Fruit fly (Drosophila melanogaster) whole organism, pupa: ENCODE data around the gene CG32812.

ENCODE experiments used
- CG12605 ChIP-seq: fragments of 200-800 bp; sonication (Bioruptor generic); IDR thresholded peaks from 2 replicates; pipeline ENCODE4 v1.3.6; 2022; ENCODE audit warnings: missing biosample characterization, missing genetic modification characterization
- CG14655 ChIP-seq: fragments of 200-800 bp; sonication (Bioruptor generic); optimal IDR thresholded peaks from 3 replicates; lab custom pipeline; 2017; ENCODE audit warnings: mild to moderate bottlenecking, missing biosample characterization, missing genetic modification reagents, missing genetic modification characterization
- CG32121 ChIP-seq: fragments of 200-800 bp; sonication (Bioruptor generic); IDR thresholded peaks from 2 replicates; pipeline ENCODE4 v1.3.6; 2022; ENCODE audit warnings: missing biosample characterization, missing genetic modification characterization
- CG34367 ChIP-seq: fragments of 200-800 bp; sonication (Bioruptor generic); optimal IDR thresholded peaks from 2 replicates; lab custom pipeline; 2018; ENCODE audit warnings: missing biosample characterization, mild to moderate bottlenecking, missing genetic modification characterization
- CG8301 ChIP-seq: fragments of 200-800 bp; sonication (Bioruptor generic); optimal IDR thresholded peaks from 2 replicates; lab custom pipeline; 2018; ENCODE audit warnings: missing biosample characterization, mild to moderate bottlenecking, missing genetic modification characterization
- D1 ChIP-seq: fragments of 200-800 bp; sonication (Bioruptor generic); optimal IDR thresholded peaks from 2 replicates; lab custom pipeline; 2018; ENCODE audit warnings: missing biosample characterization, mild to moderate bottlenecking, missing genetic modification characterization, moderate library complexity
- Pif1B ChIP-seq: fragments of 200-800 bp; sonication (Bioruptor generic); optimal IDR thresholded peaks from 3 replicates; lab custom pipeline; 2016; ENCODE audit warnings: missing biosample characterization, missing genetic modification characterization

DNA sequence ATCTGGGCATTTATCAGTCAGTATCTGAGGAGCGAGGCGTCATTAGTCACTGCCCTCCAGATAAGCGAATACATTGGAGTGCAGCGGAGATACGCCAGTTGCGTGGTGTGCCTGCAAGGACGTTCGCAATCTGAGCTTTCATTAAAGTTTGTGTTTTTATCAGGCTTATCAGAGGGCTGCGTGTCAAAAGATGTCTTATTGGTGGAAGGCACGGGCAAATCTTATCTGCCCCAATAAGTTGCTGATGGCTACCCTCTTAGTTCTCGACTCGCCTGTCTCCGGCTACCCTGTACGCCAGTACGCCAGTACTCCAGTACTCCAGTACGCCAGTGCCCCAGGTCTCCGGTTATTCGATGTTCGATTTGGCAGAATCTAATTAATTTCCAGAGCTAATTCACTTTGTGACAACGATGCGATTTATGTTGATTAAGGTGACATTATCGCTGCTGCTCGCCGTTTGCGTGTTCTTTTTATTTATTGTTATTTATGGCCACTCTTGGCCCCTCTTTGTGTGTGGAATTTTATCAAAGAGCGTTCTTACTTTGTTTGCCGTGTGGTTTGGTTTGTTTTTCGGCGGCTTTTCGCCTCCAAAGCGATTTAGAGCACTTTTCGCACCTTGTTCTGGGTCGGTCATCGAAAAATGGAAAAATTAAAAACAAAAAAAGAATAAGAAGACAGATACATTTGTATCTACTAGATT lies 30.2 kb upstream of the CG32812 start:
- TF ChIP-seq CG14655 (GFP tag; lab: Kevin White, UChicago) (no peak), CG8301 (no peak), CG34367 (tag; lab: Kevin White, UChicago) (no peak), CG12605 (no peak), Pif1B (GFP tag; lab: Kevin White, UChicago) (no peak), D1 (tag; lab: Kevin White, UChicago) (no peak), CG32121 (GFP tag; lab: Robert Waterston, UW) (no peak)
